Fruit fly (Drosophila melanogaster) whole organism, embryonic: ENCODE results near the gene CG45488.

Experiments used
- B-H2 ChIP-seq: fragments of 200-800 bp; sonication (Bioruptor generic); optimal IDR thresholded peaks from 2 replicates; lab custom pipeline; 2018; ENCODE audit warnings: missing biosample characterization, mild to moderate bottlenecking, missing genetic modification characterization
- CG11504 ChIP-seq: fragments of 200-800 bp; sonication (Bioruptor generic); optimal IDR thresholded peaks from 3 replicates; lab custom pipeline; 2019; ENCODE audit warnings: missing biosample characterization, mild to moderate bottlenecking, missing genetic modification characterization, moderate library complexity
- CG11560 ChIP-seq: fragments of 200-800 bp; sonication (Bioruptor generic); IDR thresholded peaks from 3 replicates; pipeline ENCODE4 v1.3.6; 2022; ENCODE audit warnings: missing biosample characterization, missing genetic modification characterization
- CG11696 ChIP-seq: fragments of 200-800 bp; sonication (Bioruptor generic); IDR thresholded peaks from 2 replicates; pipeline ENCODE4 v1.3.6; 2022; ENCODE audit warnings: missing biosample characterization, missing genetic modification characterization
- CG12155 ChIP-seq: fragments of 200-800 bp; sonication (Bioruptor generic); optimal IDR thresholded peaks from 3 replicates; lab custom pipeline; 2016; ENCODE audit warnings: missing biosample characterization, missing genetic modification characterization
- CG12769 ChIP-seq: fragments of 200-800 bp; sonication (Bioruptor generic); optimal IDR thresholded peaks from 2 replicates; lab custom pipeline; 2019; ENCODE audit warnings: missing biosample characterization, mild to moderate bottlenecking, missing genetic modification characterization, moderate library complexity
- CG14014 ChIP-seq: fragments of 200-800 bp; sonication (Bioruptor generic); IDR thresholded peaks from 2 replicates; pipeline ENCODE4 v1.3.6; 2022; ENCODE audit warnings: missing biosample characterization, missing genetic modification characterization
- CG14667 ChIP-seq: fragments of 200-800 bp; sonication (Bioruptor generic); IDR thresholded peaks from 2 replicates; pipeline ENCODE4 v1.3.6; 2022; ENCODE audit warnings: missing biosample characterization, missing genetic modification characterization
- CG15269 ChIP-seq: fragments of 200-800 bp; sonication (Bioruptor generic); optimal IDR thresholded peaks from 2 replicates; lab custom pipeline; 2018; ENCODE audit warnings: missing biosample characterization, mild to moderate bottlenecking, missing genetic modification characterization, moderate library complexity
- CG17612 ChIP-seq: fragments of 200-800 bp; sonication (Bioruptor generic); IDR thresholded peaks from 2 replicates; pipeline ENCODE4 v1.3.6; 2022; ENCODE audit warnings: missing biosample characterization, missing genetic modification characterization
- CG17829 ChIP-seq: fragments of 200-800 bp; optimal IDR thresholded peaks from 2 replicates; lab custom pipeline; 2019; ENCODE audit warnings: missing biosample characterization, mild to moderate bottlenecking, missing genetic modification characterization, moderate library complexity
- CG18476 ChIP-seq: fragments of 200-800 bp; sonication (Bioruptor generic); optimal IDR thresholded peaks from 2 replicates; lab custom pipeline; 2016; ENCODE audit warnings: missing biosample characterization, mild to moderate bottlenecking, missing genetic modification characterization
- CG2129 ChIP-seq: fragments of 200-800 bp; sonication (Bioruptor generic); IDR thresholded peaks from 2 replicates; pipeline ENCODE4 v1.3.6; 2022; ENCODE audit warnings: missing biosample characterization, missing genetic modification characterization; ENCODE audit not compliant: partially characterized antibody
- CG2889 ChIP-seq: fragments of 200-800 bp; sonication (Bioruptor generic); IDR thresholded peaks from 3 replicates; pipeline ENCODE4 v1.3.6; 2022; ENCODE audit warnings: missing biosample characterization, missing genetic modification characterization
- CG3995 ChIP-seq: fragments of 200-800 bp; sonication (Bioruptor generic); optimal IDR thresholded peaks from 3 replicates; lab custom pipeline; 2016; ENCODE audit warnings: missing biosample characterization, missing genetic modification characterization
- CG4328 ChIP-seq: fragments of 200-800 bp; sonication (Bioruptor generic); optimal IDR thresholded peaks from 3 replicates; lab custom pipeline; 2017; ENCODE audit warnings: missing biosample characterization, missing genetic modification reagents, missing genetic modification characterization
- CG5245 ChIP-seq: fragments of 200-800 bp; sonication (Bioruptor generic); optimal IDR thresholded peaks from 3 replicates; lab custom pipeline; 2016; ENCODE audit warnings: missing biosample characterization, missing genetic modification characterization
- CG6175 ChIP-seq: fragments of 200-800 bp; sonication (Bioruptor generic); IDR thresholded peaks from 3 replicates; pipeline ENCODE4 v1.3.6; 2022; ENCODE audit warnings: missing biosample characterization, missing genetic modification characterization
- CG7556 ChIP-seq: fragments of 200-800 bp; sonication (Bioruptor generic); optimal IDR thresholded peaks from 2 replicates; lab custom pipeline; 2017; ENCODE audit warnings: missing biosample characterization, mild to moderate bottlenecking, missing genetic modification characterization
- CG9609 ChIP-seq: fragments of 200-800 bp; sonication (Bioruptor generic); optimal IDR thresholded peaks from 3 replicates; lab custom pipeline; 2016; ENCODE audit warnings: missing biosample characterization, missing genetic modification characterization
- D ChIP-seq, 2 experiments: fragments of 200-800 bp in 1 of 2; fragments of >200 bp in 1 of 2; sonication (Bioruptor generic) in 1 of 2; optimal IDR thresholded peaks; 2 replicates in 1 of 2; 3 replicates in 1 of 2; lab custom pipeline; 2017; ENCODE audit warnings: mild to moderate bottlenecking in 1 of 2, missing biosample characterization in 1 of 2, missing genetic modification characterization in 1 of 2, missing genetic modification reagents in 1 of 2
- Dfd ChIP-seq, 2 experiments: fragments of >200 bp; optimal IDR thresholded peaks; 2 replicates each; lab custom pipeline; 2017; ENCODE audit warnings: missing biosample characterization in 2 of 2, missing genetic modification characterization in 2 of 2
- Gsc ChIP-seq: fragments of 200-800 bp; sonication (Bioruptor generic); IDR thresholded peaks from 2 replicates; pipeline ENCODE4 v1.3.6; 2022; ENCODE audit warnings: missing biosample characterization, missing genetic modification characterization
- Hand ChIP-seq: fragments of 200-800 bp; sonication (Bioruptor generic); optimal IDR thresholded peaks from 2 replicates; lab custom pipeline; 2017; ENCODE audit warnings: mild to moderate bottlenecking, missing biosample characterization, missing genetic modification reagents, missing genetic modification characterization
- Hmr ChIP-seq: fragments of 200-800 bp; sonication (Bioruptor generic); optimal IDR thresholded peaks from 3 replicates; lab custom pipeline; 2017; ENCODE audit warnings: mild to moderate bottlenecking, missing biosample characterization, missing genetic modification reagents, missing genetic modification characterization
- Max ChIP-seq: fragments of 200-800 bp; sonication (Bioruptor generic); optimal IDR thresholded peaks from 2 replicates; lab custom pipeline; 2016; ENCODE audit warnings: missing biosample characterization, mild to moderate bottlenecking, missing genetic modification characterization
- Poxn ChIP-seq: fragments of 200-800 bp; sonication (Bioruptor generic); IDR thresholded peaks from 2 replicates; pipeline ENCODE4 v1.3.6; 2022; ENCODE audit warnings: missing biosample characterization, missing genetic modification characterization
- aop ChIP-seq: fragments of 200-800 bp; sonication (Bioruptor generic); IDR thresholded peaks from 2 replicates; pipeline ENCODE4 v1.3.6; 2022; ENCODE audit warnings: missing biosample characterization, missing genetic modification characterization
- ase ChIP-seq: fragments of 200-800 bp; sonication (Bioruptor generic); IDR thresholded peaks from 3 replicates; pipeline ENCODE4 v1.3.6; 2022; ENCODE audit warnings: missing biosample characterization, missing genetic modification characterization
- chm ChIP-seq: fragments of 200-800 bp; sonication (Bioruptor generic); IDR thresholded peaks from 2 replicates; pipeline ENCODE4 v1.3.6; 2022; ENCODE audit warnings: missing biosample characterization, missing genetic modification characterization
- dysf ChIP-seq: fragments of 200-800 bp; sonication (Bioruptor generic); IDR thresholded peaks from 3 replicates; pipeline ENCODE4 v1.3.6; 2022; ENCODE audit warnings: missing biosample characterization, missing genetic modification characterization
- gcm ChIP-seq: fragments of 200-800 bp; sonication (Bioruptor generic); optimal IDR thresholded peaks from 2 replicates; lab custom pipeline; 2019; ENCODE audit warnings: missing biosample characterization, mild to moderate bottlenecking, missing genetic modification characterization, moderate library complexity
- gcm2 ChIP-seq: fragments of 200-800 bp; sonication (Bioruptor generic); optimal IDR thresholded peaks from 2 replicates; lab custom pipeline; 2016; ENCODE audit warnings: missing biosample characterization, missing genetic modification characterization
- gfzf ChIP-seq: fragments of 200-800 bp; sonication (Bioruptor generic); optimal IDR thresholded peaks from 2 replicates; lab custom pipeline; 2016; ENCODE audit warnings: missing biosample characterization, mild to moderate bottlenecking, missing genetic modification characterization, moderate library complexity
- ham ChIP-seq: fragments of 200-800 bp; sonication (Bioruptor generic); IDR thresholded peaks from 2 replicates; pipeline ENCODE4 v1.3.6; 2022; ENCODE audit warnings: missing biosample characterization, missing genetic modification characterization
- ind ChIP-seq: fragments of 200-800 bp; sonication (Bioruptor generic); optimal IDR thresholded peaks from 3 replicates; lab custom pipeline; 2016; ENCODE audit warnings: missing biosample characterization, missing genetic modification characterization
- maf-S ChIP-seq: fragments of 200-800 bp; sonication (Bioruptor generic); optimal IDR thresholded peaks from 2 replicates; lab custom pipeline; 2016; ENCODE audit warnings: missing biosample characterization, missing genetic modification characterization
- mam ChIP-seq: fragments of 200-800 bp; sonication (Bioruptor generic); optimal IDR thresholded peaks from 3 replicates; lab custom pipeline; 2016; ENCODE audit warnings: missing biosample characterization, missing genetic modification characterization
- mld ChIP-seq: fragments of 200-800 bp; sonication (Bioruptor generic); IDR thresholded peaks from 3 replicates; pipeline ENCODE4 v1.3.6; 2022; ENCODE audit warnings: missing biosample characterization, missing genetic modification characterization; ENCODE audit not compliant: partially characterized antibody
- nmo ChIP-seq: fragments of 200-800 bp; sonication (Bioruptor generic); optimal IDR thresholded peaks from 2 replicates; lab custom pipeline; 2018; ENCODE audit warnings: missing biosample characterization, mild to moderate bottlenecking, missing genetic modification characterization, moderate library complexity
- nom ChIP-seq: fragments of 200-800 bp; sonication (Bioruptor generic); optimal IDR thresholded peaks from 2 replicates; lab custom pipeline; 2017; ENCODE audit warnings: missing biosample characterization, missing genetic modification characterization, mild to moderate bottlenecking, moderate library complexity, missing genetic modification reagents
- oc ChIP-seq: fragments of 200-800 bp; sonication (Bioruptor generic); optimal IDR thresholded peaks from 2 replicates; lab custom pipeline; 2018; ENCODE audit warnings: missing biosample characterization, mild to moderate bottlenecking, missing genetic modification characterization, moderate library complexity
- pfk ChIP-seq: fragments of 200-800 bp; sonication (Bioruptor generic); optimal IDR thresholded peaks from 2 replicates; lab custom pipeline; 2018; ENCODE audit warnings: missing biosample characterization, mild to moderate bottlenecking, missing genetic modification characterization, moderate library complexity
- sd ChIP-seq: fragments of 200-800 bp; sonication (Bioruptor generic); optimal IDR thresholded peaks from 3 replicates; lab custom pipeline; 2018; ENCODE audit warnings: missing biosample characterization, mild to moderate bottlenecking, missing genetic modification characterization, moderate library complexity
- sens-2 ChIP-seq: fragments of 200-800 bp; sonication (Bioruptor generic); IDR thresholded peaks from 2 replicates; pipeline ENCODE4 v1.3.6; 2022; ENCODE audit warnings: missing biosample characterization, missing genetic modification characterization
- sima ChIP-seq: fragments of 200-800 bp; sonication (Bioruptor generic); optimal IDR thresholded peaks from 2 replicates; lab custom pipeline; 2016; ENCODE audit warnings: missing biosample characterization, missing genetic modification characterization
- sna ChIP-seq: fragments of 200-800 bp; sonication (Bioruptor generic); IDR thresholded peaks from 2 replicates; pipeline ENCODE4 v1.3.6; 2022; ENCODE audit warnings: missing biosample characterization, missing genetic modification characterization; ENCODE audit not compliant: partially characterized antibody
- trem ChIP-seq: fragments of 200-800 bp; optimal IDR thresholded peaks from 3 replicates; lab custom pipeline; 2019; ENCODE audit warnings: missing biosample characterization, mild to moderate bottlenecking, missing genetic modification characterization, moderate library complexity
- tx ChIP-seq: fragments of 200-800 bp; sonication (Bioruptor generic); optimal IDR thresholded peaks from 2 replicates; lab custom pipeline; 2016; ENCODE audit warnings: missing biosample characterization, missing genetic modification characterization
- vvl ChIP-seq: fragments of 200-800 bp; sonication (Bioruptor generic); IDR thresholded peaks from 2 replicates; pipeline ENCODE4 v1.3.6; 2022; ENCODE audit warnings: missing biosample characterization, missing genetic modification characterization
- zfh1 ChIP-seq: fragments of 200-800 bp; sonication (Bioruptor generic); IDR thresholded peaks from 3 replicates; pipeline ENCODE4 v1.3.6; 2022; ENCODE audit warnings: missing biosample characterization, missing genetic modification characterization

Gene CG45488

dm6 chrX:19876836-19877468 lies 43.3 kb downstream of the CG45488 start (continued):
- TF ChIP-seq sima (GFP tag; lab: Kevin White, UChicago), result no peak
- no peak for TF ChIP-seq dysf (GFP tag; lab: Robert Waterston, UW)
- no peak for TF ChIP-seq CG9609
- no peak for TF ChIP-seq B-H2 (GFP tag; lab: Kevin White, UChicago)
- no peak for TF ChIP-seq CG12769 (tag; lab: Kevin White, UChicago)
- no peak for TF ChIP-seq CG2129 (GFP tag; lab: Robert Waterston, UW)
- TF ChIP-seq ham (GFP tag; lab: Robert Waterston, UW), result no peak
- no peak for TF ChIP-seq CG5245
- TF ChIP-seq nom (GFP tag; lab: Kevin White, UChicago), result peak; percentile 57
- no peak for TF ChIP-seq CG11696 (GFP tag; lab: Robert Waterston, UW)
- no peak for TF ChIP-seq Hand (GFP tag; lab: Kevin White, UChicago)
- no peak for TF ChIP-seq mld (GFP tag; lab: Robert Waterston, UW)
- no peak for TF ChIP-seq CG15269 (tag; lab: Kevin White, UChicago)
- TF ChIP-seq aop (GFP tag; lab: Robert Waterston, UW), result no peak
- TF ChIP-seq CG7556, result peak; percentile 46
- TF ChIP-seq ind (GFP tag; lab: Kevin White, UChicago), result no peak
- no peak for TF ChIP-seq CG6175 (GFP tag; lab: Robert Waterston, UW)
- TF ChIP-seq sna (GFP tag; lab: Robert Waterston, UW), result no peak
- no peak for TF ChIP-seq trem
- no peak for TF ChIP-seq vvl (GFP tag; lab: Robert Waterston, UW)
- no peak for TF ChIP-seq D (optimal IDR thresholded peaks at IDR 0.05; lab: Kevin White, UChicago)
- TF ChIP-seq D (GFP tag; optimal IDR thresholded peaks at IDR 0.05; lab: Kevin White, UChicago), result peak; percentile 23
- no peak for TF ChIP-seq CG12155
- TF ChIP-seq CG11504, result peak; percentile 56
- TF ChIP-seq nmo (GFP tag; lab: Kevin White, UChicago), result peak; percentile 60
- no peak for TF ChIP-seq gcm
- no peak for TF ChIP-seq CG17612 (GFP tag; lab: Robert Waterston, UW)
- no peak for TF ChIP-seq CG17829 (tag; lab: Kevin White, UChicago)
- no peak for TF ChIP-seq sens-2 (GFP tag; lab: Robert Waterston, UW)
- no peak for TF ChIP-seq ase (GFP tag; lab: Robert Waterston, UW)
- TF ChIP-seq oc (tag; lab: Kevin White, UChicago), result no peak
- no peak for TF ChIP-seq maf-S
- no peak for TF ChIP-seq Dfd (GFP tag; optimal IDR thresholded peaks at IDR 0.05; lab: Kevin White, UChicago)
- TF ChIP-seq gfzf, result no peak
- TF ChIP-seq chm (GFP tag; lab: Robert Waterston, UW), result no peak
- TF ChIP-seq zfh1 (GFP tag; lab: Robert Waterston, UW), result no peak
- TF ChIP-seq CG3995 (GFP tag; lab: Kevin White, UChicago), result no peak
- no peak for TF ChIP-seq CG14014 (GFP tag; lab: Robert Waterston, UW)
- no peak for TF ChIP-seq sd (tag; lab: Kevin White, UChicago)
- TF ChIP-seq CG11560 (tag; lab: Robert Waterston, UW), result no peak
- no peak for TF ChIP-seq pfk (GFP tag; lab: Kevin White, UChicago)
- no peak for TF ChIP-seq mam (GFP tag; lab: Kevin White, UChicago)
- TF ChIP-seq Poxn, result no peak
- no peak for TF ChIP-seq CG2889
- no peak for TF ChIP-seq CG14667 (GFP tag; lab: Robert Waterston, UW)
- TF ChIP-seq CG4328 (GFP tag; lab: Kevin White, UChicago), result no peak
- TF ChIP-seq Hmr (GFP tag; lab: Kevin White, UChicago), result no peak
- TF ChIP-seq Max (GFP tag; lab: Kevin White, UChicago), result no peak
- no peak for TF ChIP-seq CG18476 (GFP tag; lab: Kevin White, UChicago)
- TF ChIP-seq gcm2 (GFP tag; lab: Kevin White, UChicago), result no peak
- TF ChIP-seq tx (GFP tag; lab: Kevin White, UChicago), result no peak
- no peak for TF ChIP-seq Gsc (GFP tag; lab: Robert Waterston, UW)
